Worm (Caenorhabditis elegans) whole organism, midembryonic: Measurements from ENCODE around the gene cor-1.

Source experiments
- T22C8.4 ChIP-seq: fragments of 200-800 bp; sonication (Bioruptor generic); IDR thresholded peaks from 2 replicates; pipeline ENCODE4 v1.3.6; 2022; ENCODE audit warnings: missing genetic modification characterization, missing compliant biosample characterization
- cog-1 ChIP-seq: sonication (generic microtip); optimal IDR thresholded peaks from 2 replicates; lab custom pipeline; 2016; ENCODE audit warnings: missing genetic modification characterization, missing compliant biosample characterization
- flt-1 ChIP-seq: fragments of 200-800 bp; sonication (Bioruptor generic); IDR thresholded peaks from 2 replicates; pipeline ENCODE4 v1.3.6; 2022; ENCODE audit warnings: missing genetic modification characterization, missing compliant biosample characterization
- klf-2 ChIP-seq: fragments of 200-800 bp; sonication (Bioruptor generic); conservative IDR thresholded peaks from 2 replicates; pipeline ENCODE4 v1.3.6; 2022; ENCODE audit warnings: missing genetic modification reagents, missing genetic modification characterization, missing compliant biosample characterization
- med-1 ChIP-seq: sonication (generic microtip); optimal IDR thresholded peaks from 2 replicates; lab custom pipeline; 2017; ENCODE audit warnings: missing genetic modification characterization, mild to moderate bottlenecking, missing compliant biosample characterization, antibody characterized with exemption, missing genetic modification reagents; ENCODE audit not compliant: insufficient read depth
- tab-1 ChIP-seq: fragments of 200-800 bp; sonication (Bioruptor generic); IDR thresholded peaks from 2 replicates; pipeline ENCODE4 v1.3.6; 2022; ENCODE audit warnings: missing genetic modification characterization, missing compliant biosample characterization
- ztf-23 ChIP-seq: fragments of 200-800 bp; sonication (Bioruptor generic); IDR thresholded peaks from 2 replicates; pipeline ENCODE4 v1.3.6; 2022; ENCODE audit warnings: missing genetic modification reagents, missing genetic modification characterization, missing compliant biosample characterization
- ztf-29 ChIP-seq: fragments of 200-800 bp; sonication (Bioruptor generic); IDR thresholded peaks from 2 replicates; pipeline ENCODE4 v1.3.6; 2022; ENCODE audit warnings: missing genetic modification reagents, missing genetic modification characterization, missing compliant biosample characterization

DNA sequence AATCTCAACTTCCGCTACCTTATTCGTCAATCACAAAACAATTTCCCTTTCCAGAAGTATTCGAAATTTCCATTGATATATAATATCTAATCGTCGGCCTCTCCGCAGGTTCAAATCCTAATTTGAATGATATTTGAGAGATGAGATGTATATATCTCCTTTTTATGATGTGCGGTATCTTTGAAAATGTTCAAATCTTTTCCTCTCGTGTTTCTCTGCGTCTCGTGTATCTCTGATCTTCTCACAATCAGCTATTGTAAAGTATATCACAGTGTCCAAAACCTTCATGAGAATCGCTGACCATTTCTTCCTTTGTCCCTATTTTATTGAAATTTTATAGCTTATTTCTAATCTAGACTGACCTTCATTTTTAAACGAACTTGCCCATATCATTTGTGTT lies 40.9 kb downstream of the cor-1 start:
- no peak for TF ChIP-seq flt-1 (GFP tag; lab: Robert Waterston, UW)
- no peak for TF ChIP-seq klf-2 (GFP tag; lab: Robert Waterston, UW)
- no peak for TF ChIP-seq ztf-23 (GFP tag; lab: Robert Waterston, UW)
- TF ChIP-seq tab-1 (GFP tag; lab: Robert Waterston, UW), result no peak
- no peak for TF ChIP-seq cog-1 (tag; lab: Kevin White, UChicago)
- TF ChIP-seq ztf-29 (GFP tag; lab: Robert Waterston, UW), result no peak
- no peak for TF ChIP-seq T22C8.4 (GFP tag; lab: Robert Waterston, UW)
- TF ChIP-seq med-1, result no peak
